Worm (Caenorhabditis elegans) whole organism, young adult: ENCODE data around the gene pcf-11.

Experiments
- F55B11.4 ChIP-seq: sonication (generic microtip); optimal IDR thresholded peaks from 2 replicates; lab custom pipeline; 2016; ENCODE audit warnings: missing compliant biosample characterization, missing genetic modification characterization, borderline replicate concordance; ENCODE audit not compliant: insufficient read depth
- pbrm-1 ChIP-seq: fragments of 200-800 bp; sonication (Bioruptor generic); IDR thresholded peaks from 2 replicates; pipeline ENCODE4 v1.3.6; 2022; ENCODE audit warnings: missing genetic modification reagents, missing genetic modification characterization, missing compliant biosample characterization
- rcor-1 ChIP-seq: fragments of 200-800 bp; sonication (Bioruptor generic); IDR thresholded peaks from 2 replicates; pipeline ENCODE4 v1.3.6; 2022; ENCODE audit warnings: missing genetic modification reagents, missing genetic modification characterization, missing compliant biosample characterization
- snpc-1.1 ChIP-seq: sonication (generic microtip); optimal IDR thresholded peaks from 2 replicates; lab custom pipeline; 2017; ENCODE audit warnings: missing genetic modification characterization, mild to moderate bottlenecking, missing compliant biosample characterization, antibody characterized with exemption, moderate library complexity, missing genotype, missing genetic modification reagents; ENCODE audit not compliant: insufficient read depth
- snpc-4 ChIP-seq, 5 experiments: fragments of 150-350 bp in 1 of 5; sonication (generic microtip) in 4 of 5; optimal IDR thresholded peaks; 2 replicates each; lab custom pipeline; 2014 to 2018; ENCODE audit warnings: missing genetic modification characterization in 5 of 5, missing biosample characterization in 3 of 5, antibody characterized with exemption in 2 of 5, mild to moderate bottlenecking in 2 of 5, missing compliant biosample characterization in 2 of 5, missing genotype in 2 of 5, moderate library complexity in 2 of 5, missing genetic modification reagents in 1 of 5
- ztf-26 ChIP-seq: sonication (generic microtip); optimal IDR thresholded peaks from 2 replicates; lab custom pipeline; 2017; ENCODE audit warnings: missing genetic modification characterization, missing compliant biosample characterization

ce11 chrIII:4987666-4988065 lies 37.0 kb upstream of the pcf-11 start:
- no peak for TF ChIP-seq F55B11.4
- TF ChIP-seq rcor-1 (GFP tag; lab: Robert Waterston, UW), result no peak
- TF ChIP-seq pbrm-1 (GFP tag; lab: Robert Waterston, UW), result no peak
- TF ChIP-seq snpc-4 (GFP tag; optimal IDR thresholded peaks at IDR 0.05; lab: Kevin White, UChicago), result no peak
- no peak for TF ChIP-seq snpc-4 (tag; optimal IDR thresholded peaks at IDR 0.05; lab: Kevin White, UChicago)
- TF ChIP-seq snpc-1.1, result no peak
- TF ChIP-seq ztf-26 (tag; lab: Kevin White, UChicago), result no peak
